Worm (Caenorhabditis elegans): ENCODE results near the gene plx-1.

The plx-1 gene

ce11 chrIV:991181-991642 is 31.9 kb downstream of the plx-1 start:
- TF ChIP-seq cog-1 (tag; optimal IDR thresholded peaks at IDR 0.05), result no peak
- TF ChIP-seq tab-1 (GFP tag; IDR thresholded peaks at IDR 0.05), result no peak
- TF ChIP-seq klf-2 (GFP tag; conservative IDR thresholded peaks at IDR 0.05), result no peak
- no peak for TF ChIP-seq T22C8.4 (GFP tag; IDR thresholded peaks at IDR 0.05)
- TF ChIP-seq ztf-29 (GFP tag; IDR thresholded peaks at IDR 0.05), result no peak
- peak; percentile 52; the same call in 1 of the 2 replicates for TF ChIP-seq flt-1 (GFP tag; IDR thresholded peaks at IDR 0.05)

- TF ChIP-seq T22C8.4 (GFP tag; IDR thresholded peaks at IDR 0.05) (peak; percentile 83), klf-2 (GFP tag; conservative IDR thresholded peaks at IDR 0.05) (no peak)
These were observed 32.5 kb downstream of the plx-1 start, which contains the start of gene lep-2 for ce11 chrIV:991647-992400. TSS of gene lep-2 (plus strand) at chrIV:992283.

ce11 chrIV:998914-999313 is 39.6 kb downstream of the plx-1 start, which contains the start of gene Y55F3AM.5:
TSS of gene Y55F3AM.5 (plus strand) at chrIV:999214.
- TF ChIP-seq tab-1 (GFP tag; IDR thresholded peaks at IDR 0.05), result no peak
- no peak for TF ChIP-seq ztf-23 (GFP tag; IDR thresholded peaks at IDR 0.05)
- TF ChIP-seq T22C8.4 (GFP tag; IDR thresholded peaks at IDR 0.05), result no peak
- TF ChIP-seq klf-2 (GFP tag; conservative IDR thresholded peaks at IDR 0.05), result no peak
- TF ChIP-seq med-1 (GFP tag; optimal IDR thresholded peaks at IDR 0.05; ENCODE audit: insufficient read depth), result no peak

- TF ChIP-seq ref-1 (GFP tag; conservative IDR thresholded peaks at IDR 0.05) (no peak), ztf-23 (GFP tag; IDR thresholded peaks at IDR 0.05) (no peak), T22C8.4 (GFP tag; IDR thresholded peaks at IDR 0.05) (peak; percentile 98)
These were observed 40.4 kb downstream of the plx-1 start for ce11 chrIV:999675-1000074.

ce11 chrIV:1000441-1000840 is 41.1 kb downstream of the plx-1 start:
- TF ChIP-seq tab-1 (GFP tag; IDR thresholded peaks at IDR 0.05) (no peak), T22C8.4 (GFP tag; IDR thresholded peaks at IDR 0.05) (peak; percentile 98)

- TF ChIP-seq cog-1 (tag; optimal IDR thresholded peaks at IDR 0.05) (no peak), ztf-23 (GFP tag; IDR thresholded peaks at IDR 0.05) (no peak), ref-1 (GFP tag; conservative IDR thresholded peaks at IDR 0.05) (no peak), tab-1 (GFP tag; IDR thresholded peaks at IDR 0.05) (no peak), med-1 (GFP tag; optimal IDR thresholded peaks at IDR 0.05; ENCODE audit: insufficient read depth) (no peak), ztf-29 (GFP tag; IDR thresholded peaks at IDR 0.05) (no peak), klf-2 (GFP tag; conservative IDR thresholded peaks at IDR 0.05) (no peak), T22C8.4 (GFP tag; IDR thresholded peaks at IDR 0.05) (no peak), flt-1 (GFP tag; IDR thresholded peaks at IDR 0.05) (no peak)
These were observed 46.4 kb downstream of the plx-1 start, which contains the start of gene immp-2 for ce11 chrIV:1005761-1006160. TSS of gene immp-2 (minus strand) at chrIV:1005861.

- TF ChIP-seq flt-1 (GFP tag; IDR thresholded peaks at IDR 0.05) (no peak), T22C8.4 (GFP tag; IDR thresholded peaks at IDR 0.05) (peak; percentile 23; the same call in 1 of the 2 replicates)
These were observed 47.3 kb downstream of the plx-1 start for ce11 chrIV:1006662-1007061.

- no peak for TF ChIP-seq T22C8.4 (GFP tag; IDR thresholded peaks at IDR 0.05)
- TF ChIP-seq cog-1 (tag; optimal IDR thresholded peaks at IDR 0.05), result no peak
- no peak for TF ChIP-seq klf-2 (GFP tag; conservative IDR thresholded peaks at IDR 0.05)
- no peak for TF ChIP-seq med-1 (GFP tag; optimal IDR thresholded peaks at IDR 0.05; ENCODE audit: insufficient read depth)
- no peak for TF ChIP-seq flt-1 (GFP tag; IDR thresholded peaks at IDR 0.05)
- no peak for TF ChIP-seq tab-1 (GFP tag; IDR thresholded peaks at IDR 0.05)
- TF ChIP-seq ztf-23 (GFP tag; IDR thresholded peaks at IDR 0.05), result no peak
- no peak for TF ChIP-seq ref-1 (GFP tag; conservative IDR thresholded peaks at IDR 0.05)
- no peak for TF ChIP-seq ztf-29 (GFP tag; IDR thresholded peaks at IDR 0.05)
These were observed 50.2 kb downstream of the plx-1 start, which contains the start of gene Y55F3AM.9 for ce11 chrIV:1009546-1009945. TSS of gene Y55F3AM.9 (minus strand) at chrIV:1009734.

- TF ChIP-seq cog-1 (tag; optimal IDR thresholded peaks at IDR 0.05), result no peak
- no peak for TF ChIP-seq klf-2 (GFP tag; conservative IDR thresholded peaks at IDR 0.05)
- TF ChIP-seq med-1 (GFP tag; optimal IDR thresholded peaks at IDR 0.05; ENCODE audit: insufficient read depth), result no peak
- TF ChIP-seq ref-1 (GFP tag; conservative IDR thresholded peaks at IDR 0.05), result no peak
- TF ChIP-seq flt-1 (GFP tag; IDR thresholded peaks at IDR 0.05), result no peak
- no peak for TF ChIP-seq T22C8.4 (GFP tag; IDR thresholded peaks at IDR 0.05)
- TF ChIP-seq ztf-29 (GFP tag; IDR thresholded peaks at IDR 0.05), result no peak
These were observed 50.9 kb downstream of the plx-1 start, which contains the start of gene atg-3 for ce11 chrIV:1010212-1010611. TSS of gene atg-3 (plus strand) at chrIV:1010512.

- TF ChIP-seq ref-1 (GFP tag; conservative IDR thresholded peaks at IDR 0.05) (no peak), ztf-29 (GFP tag; IDR thresholded peaks at IDR 0.05) (no peak), klf-2 (GFP tag; conservative IDR thresholded peaks at IDR 0.05) (no peak), T22C8.4 (GFP tag; IDR thresholded peaks at IDR 0.05) (no peak), ztf-23 (GFP tag; IDR thresholded peaks at IDR 0.05) (no peak)
These were observed 52.5 kb downstream of the plx-1 start for ce11 chrIV:1011776-1012175.

ce11 chrIV:1012447-1012846 is 53.1 kb downstream of the plx-1 start, which contains the start of gene rbm-39:
TSS of gene rbm-39 (plus strand) at chrIV:1012624.
- TF ChIP-seq cog-1 (tag; optimal IDR thresholded peaks at IDR 0.05) (peak; percentile 42), ztf-23 (GFP tag; IDR thresholded peaks at IDR 0.05) (peak; percentile 63; the same call in 1 of the 2 replicates), ztf-29 (GFP tag; IDR thresholded peaks at IDR 0.05) (no peak), klf-2 (GFP tag; conservative IDR thresholded peaks at IDR 0.05) (no peak), T22C8.4 (GFP tag; IDR thresholded peaks at IDR 0.05) (no peak), ref-1 (GFP tag; conservative IDR thresholded peaks at IDR 0.05) (no peak), tab-1 (GFP tag; IDR thresholded peaks at IDR 0.05) (no peak), med-1 (GFP tag; optimal IDR thresholded peaks at IDR 0.05; ENCODE audit: insufficient read depth) (no peak), flt-1 (GFP tag; IDR thresholded peaks at IDR 0.05) (no peak)
